Worm (Caenorhabditis elegans) whole organism, early embryonic: ENCODE data around the gene clec-79.

ENCODE experiments used
- B0310.2 ChIP-seq: sonication (generic microtip); optimal IDR thresholded peaks from 2 replicates; lab custom pipeline; 2016; ENCODE audit warnings: mild to moderate bottlenecking, missing genetic modification characterization, missing compliant biosample characterization
- F13C5.2 ChIP-seq: sonication (generic microtip); optimal IDR thresholded peaks from 2 replicates; lab custom pipeline; 2017; ENCODE audit warnings: mild to moderate bottlenecking, missing genetic modification characterization, inconsistent platforms, missing compliant biosample characterization
- aly-1 ChIP-seq: sonication (generic microtip); optimal IDR thresholded peaks from 2 replicates; lab custom pipeline; 2016; ENCODE audit warnings: missing genetic modification characterization, missing compliant biosample characterization
- ama-1 ChIP-seq: fragments of 150-350 bp; optimal IDR thresholded peaks from 2 replicates; lab custom pipeline; 2014
- ceh-13 ChIP-seq: fragments of 200-800 bp; sonication (Bioruptor generic); optimal IDR thresholded peaks from 2 replicates; lab custom pipeline; 2018; ENCODE audit warnings: mild to moderate bottlenecking, missing genetic modification characterization, missing compliant biosample characterization
- ceh-36 ChIP-seq: sonication (generic microtip); optimal IDR thresholded peaks from 2 replicates; lab custom pipeline; 2016; ENCODE audit warnings: missing genetic modification characterization, inconsistent platforms, missing compliant biosample characterization
- ets-7 ChIP-seq: sonication (generic microtip); optimal IDR thresholded peaks from 2 replicates; lab custom pipeline; 2016; ENCODE audit warnings: missing genotype, missing genetic modification characterization, missing compliant biosample characterization
- flt-1 ChIP-seq: fragments of 200-800 bp; sonication (Bioruptor generic); IDR thresholded peaks from 2 replicates; pipeline ENCODE4 v1.3.6; 2022; ENCODE audit warnings: missing genetic modification characterization, missing compliant biosample characterization
- hmbx-1 ChIP-seq: sonication (generic microtip); optimal IDR thresholded peaks from 2 replicates; lab custom pipeline; 2016; ENCODE audit warnings: mild to moderate bottlenecking, missing genetic modification characterization, missing compliant biosample characterization
- hmg-4 ChIP-seq: fragments of 200-800 bp; sonication (Bioruptor generic); optimal IDR thresholded peaks from 2 replicates; lab custom pipeline; 2018; ENCODE audit warnings: mild to moderate bottlenecking, missing genetic modification characterization, missing compliant biosample characterization
- hnd-1 ChIP-seq: sonication (generic microtip); optimal IDR thresholded peaks from 2 replicates; lab custom pipeline; 2016; ENCODE audit warnings: missing genetic modification characterization, missing compliant biosample characterization
- pes-1 ChIP-seq: fragments of 200-800 bp; sonication (Bioruptor generic); IDR thresholded peaks from 2 replicates; pipeline ENCODE4 v1.3.6; 2022; ENCODE audit warnings: missing genetic modification reagents, missing genetic modification characterization, missing compliant biosample characterization
- scrt-1 ChIP-seq: fragments of 200-800 bp; sonication (Bioruptor generic); IDR thresholded peaks from 2 replicates; pipeline ENCODE4 v1.3.6; 2022; ENCODE audit warnings: missing genetic modification characterization, missing compliant biosample characterization
- sea-1 ChIP-seq: fragments of 200-800 bp; sonication (Bioruptor generic); conservative IDR thresholded peaks from 2 replicates; pipeline ENCODE4 v1.3.6; 2022; ENCODE audit warnings: missing genetic modification characterization, missing compliant biosample characterization
- tbx-11 ChIP-seq: fragments of 200-800 bp; sonication (Bioruptor generic); IDR thresholded peaks from 2 replicates; pipeline ENCODE4 v1.3.6; 2022; ENCODE audit warnings: missing genetic modification characterization, missing compliant biosample characterization
- tbx-37 ChIP-seq: fragments of 200-800 bp; sonication (Bioruptor generic); conservative IDR thresholded peaks from 2 replicates; pipeline ENCODE4 v1.3.6; 2022; ENCODE audit warnings: missing genetic modification reagents, missing genetic modification characterization, missing compliant biosample characterization
- tra-4 ChIP-seq: sonication (generic microtip); optimal IDR thresholded peaks from 2 replicates; lab custom pipeline; 2017; ENCODE audit warnings: missing genetic modification characterization, missing compliant biosample characterization

Gene clec-79

DNA sequence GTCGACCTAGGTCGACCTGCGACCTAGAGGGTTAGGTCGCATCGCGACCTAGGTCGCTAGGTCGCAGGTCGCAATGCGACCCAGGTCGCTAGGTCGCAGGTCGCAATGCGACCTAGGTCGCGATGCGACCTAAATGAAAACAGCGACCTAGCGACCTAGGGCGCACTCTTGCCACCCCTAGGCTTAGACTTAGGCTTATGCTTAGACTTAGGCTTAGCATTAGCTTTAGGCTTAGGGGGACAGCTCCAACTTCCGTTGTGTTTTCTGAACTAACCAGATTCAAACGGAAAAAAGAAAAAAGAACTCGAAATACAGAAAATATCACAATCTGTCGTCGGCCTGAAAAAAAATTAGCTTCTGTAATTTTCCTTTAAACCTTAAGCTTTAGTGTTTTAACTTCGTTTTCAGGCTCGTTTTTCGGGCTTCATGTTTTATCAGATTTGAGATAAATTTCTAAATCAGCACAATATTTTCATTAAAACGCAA is 41.2 kb downstream of the clec-79 start:
- TF ChIP-seq scrt-1 (GFP tag; lab: Robert Waterston, UW) (0 out of 2 replicates have a peak, but pooled peaks have one; percentile 39), tra-4 (tag; lab: Kevin White, UChicago) (no peak)

DNA sequence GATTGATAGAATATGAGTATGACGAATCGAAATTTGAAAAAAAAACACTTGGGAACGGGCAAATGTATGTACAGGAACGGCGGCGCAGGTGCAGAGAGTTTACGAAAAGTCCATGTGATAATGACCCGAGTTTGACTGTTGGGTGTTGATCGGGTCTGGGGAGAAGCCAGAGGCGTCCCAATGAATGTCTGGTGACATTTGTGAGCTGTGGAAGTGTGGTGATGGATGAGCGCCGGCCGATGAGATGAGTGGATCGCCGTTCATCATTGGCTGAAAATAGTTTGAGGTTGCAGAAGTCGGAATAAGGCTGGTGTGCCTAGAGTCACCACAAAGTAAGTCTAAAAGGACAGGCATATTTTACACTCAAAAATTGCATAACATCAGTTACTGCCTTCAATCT is 42.5 kb downstream of the clec-79 start:
- no peak for TF ChIP-seq hmbx-1
- TF ChIP-seq ceh-36 (tag; lab: Kevin White, UChicago): no peak
- TF ChIP-seq F13C5.2 (tag; lab: Kevin White, UChicago): no peak
- TF ChIP-seq tbx-11 (GFP tag; lab: Robert Waterston, UW): no peak
- TF ChIP-seq tra-4 (tag; lab: Kevin White, UChicago): no peak
- TF ChIP-seq flt-1 (GFP tag; lab: Robert Waterston, UW): no peak
- no peak for TF ChIP-seq B0310.2 (tag; lab: Kevin White, UChicago)
- TF ChIP-seq ets-7 (tag; lab: Kevin White, UChicago): no peak
- TF ChIP-seq scrt-1 (GFP tag; lab: Robert Waterston, UW): no peak
- no peak for TF ChIP-seq aly-1

DNA sequence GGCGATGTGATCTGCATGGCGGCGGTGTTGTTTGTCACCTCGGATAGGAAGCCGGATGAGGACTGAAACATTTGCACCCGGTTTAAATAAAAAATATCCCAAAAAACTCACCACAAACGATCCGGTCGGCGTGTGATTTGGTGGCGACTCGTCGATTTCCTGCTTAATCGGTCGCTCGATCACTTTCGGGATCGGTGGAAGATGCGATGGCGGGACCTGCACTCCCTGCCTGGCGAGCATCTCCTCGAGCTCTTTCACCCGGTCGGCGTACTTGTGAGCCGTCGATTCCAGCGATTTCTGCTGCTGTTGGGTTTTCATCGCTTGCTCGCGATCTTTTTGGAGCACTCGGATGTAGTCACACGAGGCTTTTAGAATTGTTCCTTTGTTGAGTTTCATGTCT is 43.6 kb downstream of the clec-79 start:
- no peak for TF ChIP-seq B0310.2 (tag; lab: Kevin White, UChicago)
- TF ChIP-seq pes-1 (GFP tag; lab: Robert Waterston, UW): no peak
- TF ChIP-seq ceh-36 (tag; lab: Kevin White, UChicago): no peak
- TF ChIP-seq hnd-1 (tag; lab: Kevin White, UChicago): no peak
- no peak for TF ChIP-seq tra-4 (tag; lab: Kevin White, UChicago)
- no peak for TF ChIP-seq sea-1 (GFP tag; lab: Robert Waterston, UW)
- TF ChIP-seq hmg-4 (GFP tag; lab: Kevin White, UChicago): no peak
- no peak for TF ChIP-seq ets-7 (tag; lab: Kevin White, UChicago)
- TF ChIP-seq ama-1: no peak
- TF ChIP-seq tbx-37 (GFP tag; lab: Robert Waterston, UW): no peak
- TF ChIP-seq tbx-11 (GFP tag; lab: Robert Waterston, UW): no peak
- TF ChIP-seq scrt-1 (GFP tag; lab: Robert Waterston, UW): no peak
- no peak for TF ChIP-seq ceh-13 (GFP tag; lab: Kevin White, UChicago)

DNA sequence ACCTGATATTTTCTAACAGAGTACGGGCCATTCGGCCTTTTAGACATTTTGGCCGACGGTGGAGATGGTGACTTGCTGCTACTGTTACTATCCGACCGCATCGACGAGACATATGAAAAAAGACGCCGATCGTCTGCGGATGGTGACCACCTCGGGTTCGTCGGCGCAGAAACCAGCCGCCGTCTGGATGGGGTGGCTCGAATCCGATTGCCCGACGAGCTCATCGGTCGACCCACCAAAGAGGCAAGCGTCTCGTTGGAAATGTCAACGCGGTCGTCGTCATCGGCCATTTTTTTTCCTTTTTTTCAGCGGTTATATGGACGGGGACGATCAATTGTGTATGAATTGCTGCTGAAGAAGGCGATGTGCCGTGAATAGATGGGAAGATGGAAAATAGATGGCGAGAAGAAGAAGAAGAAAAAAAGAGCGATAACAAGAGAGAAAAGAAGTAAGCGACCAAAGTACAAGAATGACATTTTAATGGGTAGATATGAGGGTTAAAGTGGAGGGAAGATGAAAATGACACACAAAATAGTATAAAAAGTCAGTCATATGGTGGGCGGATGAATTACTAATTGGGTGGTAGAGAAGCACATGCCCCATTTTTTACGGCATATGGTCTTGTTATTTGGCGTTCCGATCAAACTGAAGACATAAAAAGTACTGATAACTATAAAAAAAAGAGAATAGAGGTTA is 45.7 kb downstream of the clec-79 start:
- TF ChIP-seq ceh-13 (GFP tag; lab: Kevin White, UChicago) (no peak), hnd-1 (tag; lab: Kevin White, UChicago) (no peak), sea-1 (GFP tag; lab: Robert Waterston, UW) (no peak), aly-1 (no peak), tbx-11 (GFP tag; lab: Robert Waterston, UW) (no peak)

DNA sequence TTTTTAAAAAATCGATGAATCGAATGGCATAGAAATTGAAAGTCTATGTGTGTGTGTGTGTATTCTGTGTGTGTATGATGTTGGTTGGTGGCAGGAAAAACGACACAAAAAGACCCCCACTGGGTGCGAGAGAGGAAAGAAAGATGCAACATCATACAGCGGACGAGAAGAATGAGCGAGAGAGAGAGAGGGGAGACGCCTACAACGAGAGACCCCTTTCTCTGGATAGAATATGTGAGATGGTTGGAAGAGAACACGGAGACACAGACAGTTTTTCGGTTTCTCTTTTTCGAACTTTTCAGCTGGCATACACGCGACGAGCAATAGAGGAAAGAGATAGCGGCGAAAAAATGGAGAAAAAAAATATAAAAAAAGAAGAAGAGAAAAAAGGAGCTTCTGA is 46.7 kb downstream of the clec-79 start:
- TF ChIP-seq hnd-1 (tag; lab: Kevin White, UChicago) (no peak), hmbx-1 (no peak), sea-1 (GFP tag; lab: Robert Waterston, UW) (no peak), hmg-4 (GFP tag; lab: Kevin White, UChicago) (peak; percentile 31), tra-4 (tag; lab: Kevin White, UChicago) (no peak), pes-1 (GFP tag; lab: Robert Waterston, UW) (no peak), scrt-1 (GFP tag; lab: Robert Waterston, UW) (no peak), ets-7 (tag; lab: Kevin White, UChicago) (no peak), ceh-13 (GFP tag; lab: Kevin White, UChicago) (no peak), tbx-11 (GFP tag; lab: Robert Waterston, UW) (no peak), F13C5.2 (tag; lab: Kevin White, UChicago) (peak; percentile 50)

DNA sequence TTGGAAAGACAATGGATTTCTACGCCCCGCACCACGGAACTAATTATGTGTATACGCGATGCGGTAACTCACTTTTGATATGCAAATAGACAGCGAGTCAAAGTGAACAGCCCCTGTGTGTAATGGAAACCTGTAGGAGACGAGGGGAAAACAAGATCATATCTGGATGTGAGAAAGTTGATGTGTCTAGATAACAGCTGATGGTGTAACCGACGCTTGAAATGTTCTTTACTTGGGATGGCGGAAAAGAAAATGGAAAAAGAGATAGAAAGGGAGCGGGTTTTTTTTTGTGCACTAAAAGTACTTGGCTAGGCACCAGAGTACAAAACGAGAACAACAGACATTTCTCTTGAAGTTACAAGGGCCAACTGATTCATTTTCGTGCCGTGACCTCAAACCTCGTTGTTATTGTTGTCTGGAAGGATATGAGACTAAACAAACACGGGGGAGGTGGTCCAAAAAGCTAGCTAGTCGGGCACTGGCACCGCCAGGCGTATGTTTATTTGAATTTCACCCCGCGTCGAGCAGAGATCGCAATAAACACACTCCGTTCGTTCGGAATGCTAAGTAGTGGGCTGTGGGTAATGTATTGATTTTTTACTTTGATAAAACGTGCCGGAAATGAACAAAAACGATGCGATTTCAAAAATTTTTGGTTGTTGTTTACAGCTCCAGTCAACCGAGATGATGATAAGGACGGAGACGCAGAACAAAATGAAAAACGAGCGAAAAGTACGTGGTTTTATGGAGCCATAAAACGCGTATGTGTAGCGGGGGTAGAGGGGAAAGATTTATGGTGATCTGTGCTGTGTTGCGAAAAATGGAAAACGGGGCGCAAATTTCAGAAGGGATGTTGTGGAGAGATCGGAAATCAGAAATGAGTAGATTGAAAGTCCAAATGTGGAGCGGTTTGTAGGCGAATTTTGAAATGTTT is 49.0 kb downstream of the clec-79 start:
- no peak for TF ChIP-seq tbx-37 (GFP tag; lab: Robert Waterston, UW)
- no peak for TF ChIP-seq F13C5.2 (tag; lab: Kevin White, UChicago)
- TF ChIP-seq scrt-1 (GFP tag; lab: Robert Waterston, UW): no peak
- TF ChIP-seq tra-4 (tag; lab: Kevin White, UChicago): no peak
- TF ChIP-seq sea-1 (GFP tag; lab: Robert Waterston, UW): no peak

DNA sequence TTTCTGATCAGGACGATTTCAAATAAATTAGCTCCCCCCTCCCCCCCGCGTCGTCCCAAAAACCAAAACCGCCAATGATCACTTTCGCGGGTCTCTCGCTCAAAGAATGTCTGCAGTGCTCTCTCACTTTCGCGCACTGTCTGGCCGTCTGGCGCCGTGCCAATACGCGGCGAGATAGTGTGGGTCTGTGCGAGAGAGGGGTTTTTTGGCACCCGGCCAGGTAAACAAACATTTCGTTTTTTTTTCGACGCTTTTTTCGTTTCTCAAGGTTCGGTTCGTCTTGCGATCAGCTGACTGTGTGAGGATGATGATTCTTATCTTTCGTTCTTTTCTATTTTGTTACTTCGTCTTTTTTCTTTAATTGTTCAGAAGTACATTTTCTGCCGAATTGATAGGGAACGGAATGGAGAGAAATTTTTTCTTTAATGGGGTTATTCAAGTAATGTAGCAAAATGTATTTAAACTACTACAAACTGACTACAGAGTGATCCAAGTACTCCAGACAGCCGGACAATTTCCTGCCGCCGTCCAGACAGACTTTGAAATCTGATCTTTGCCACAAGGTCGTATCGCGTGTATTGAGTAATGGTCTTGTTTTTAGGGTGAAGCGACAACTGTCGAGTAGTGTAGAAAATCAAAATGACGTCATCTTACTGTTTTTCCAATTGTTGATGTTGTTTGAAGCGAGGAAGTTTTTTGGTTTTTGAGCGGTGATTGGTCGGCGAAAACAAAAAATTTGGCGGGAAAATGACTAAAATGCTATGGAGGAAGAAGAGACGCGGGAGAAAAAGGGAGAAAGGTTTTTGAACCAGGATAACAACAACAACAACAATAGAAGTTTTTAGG is 51.2 kb downstream of the clec-79 start:
- TF ChIP-seq flt-1 (GFP tag; lab: Robert Waterston, UW): no peak
- no peak for TF ChIP-seq aly-1
- TF ChIP-seq ceh-13 (GFP tag; lab: Kevin White, UChicago): no peak
- no peak for TF ChIP-seq B0310.2 (tag; lab: Kevin White, UChicago)
- no peak for TF ChIP-seq ceh-36 (tag; lab: Kevin White, UChicago)
- TF ChIP-seq hnd-1 (tag; lab: Kevin White, UChicago): no peak
- no peak for TF ChIP-seq ets-7 (tag; lab: Kevin White, UChicago)
- no peak for TF ChIP-seq scrt-1 (GFP tag; lab: Robert Waterston, UW)
- TF ChIP-seq tbx-11 (GFP tag; lab: Robert Waterston, UW): no peak
- no peak for TF ChIP-seq pes-1 (GFP tag; lab: Robert Waterston, UW)
- TF ChIP-seq sea-1 (GFP tag; lab: Robert Waterston, UW): no peak
- no peak for TF ChIP-seq ama-1
- TF ChIP-seq tra-4 (tag; lab: Kevin White, UChicago): no peak
- TF ChIP-seq hmg-4 (GFP tag; lab: Kevin White, UChicago): no peak
